Fruit fly (Drosophila melanogaster): ENCODE results near the gene CG17806.

CG17806 gene

DNA sequence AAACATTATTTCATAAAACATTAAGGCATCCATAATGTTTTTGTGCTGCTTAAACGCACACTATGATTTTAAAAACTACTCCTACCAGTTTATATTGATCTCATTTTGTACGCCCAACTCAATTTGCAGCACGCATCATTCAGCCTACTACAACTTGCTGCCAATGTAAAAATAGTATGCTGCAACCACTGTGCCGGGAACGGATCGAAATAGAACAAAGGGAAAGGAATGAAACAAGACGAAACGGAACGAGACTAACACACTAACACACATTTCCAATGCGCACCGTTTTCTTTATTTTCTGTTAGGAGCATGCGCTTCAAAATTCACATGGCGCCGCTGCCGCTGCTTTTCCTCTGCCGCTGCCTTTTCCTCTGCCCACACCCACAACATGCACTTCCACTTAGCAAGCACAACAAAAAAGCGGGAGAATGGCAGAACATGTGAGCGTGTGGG, 26.1 kb downstream of the CG17806 start (continued):
- TF ChIP-seq CG12299 (tag; optimal IDR thresholded peaks at IDR 0.05): no peak
- TF ChIP-seq Dref (GFP tag; IDR thresholded peaks at IDR 0.05): no peak
- TF ChIP-seq so (GFP tag; IDR thresholded peaks at IDR 0.05): no peak
- peak; percentile 18 for TF ChIP-seq CG17359 (tag; optimal IDR thresholded peaks at IDR 0.05)
- TF ChIP-seq gsb-n (tag; optimal IDR thresholded peaks at IDR 0.05): no peak
- no peak for TF ChIP-seq disco-r (GFP tag; optimal IDR thresholded peaks at IDR 0.05)
- TF ChIP-seq CG9797 (GFP tag; optimal IDR thresholded peaks at IDR 0.05): no peak
- no peak for TF ChIP-seq fd96Cb (tag; optimal IDR thresholded peaks at IDR 0.05)
- no peak for TF ChIP-seq CG11085 (GFP tag; IDR thresholded peaks at IDR 0.05)
- TF ChIP-seq Ets97D (GFP tag; optimal IDR thresholded peaks at IDR 0.05): no peak
- peak; percentile 7 for TF ChIP-seq CG13894 (tag; optimal IDR thresholded peaks at IDR 0.05)
- no peak for TF ChIP-seq CG2875 (GFP tag; optimal IDR thresholded peaks at IDR 0.05)
- no peak for TF ChIP-seq jumu (GFP tag; optimal IDR thresholded peaks at IDR 0.05)
- TF ChIP-seq Mad (GFP tag; optimal IDR thresholded peaks at IDR 0.05): no peak
- no peak for TF ChIP-seq gcm (GFP tag; optimal IDR thresholded peaks at IDR 0.05)
- no peak for TF ChIP-seq Sry-δ (GFP tag; optimal IDR thresholded peaks at IDR 0.05)
- no peak for TF ChIP-seq Vsx1 (GFP tag; optimal IDR thresholded peaks at IDR 0.05)
- TF ChIP-seq vnd (GFP tag; IDR thresholded peaks at IDR 0.05; ENCODE audit: partially characterized antibody): no peak
- TF ChIP-seq Xrp1 (GFP tag; IDR thresholded peaks at IDR 0.05): no peak
- TF ChIP-seq CG4707 (GFP tag; optimal IDR thresholded peaks at IDR 0.05): no peak
- no peak for TF ChIP-seq Camta (GFP tag; optimal IDR thresholded peaks at IDR 0.05)
- TF ChIP-seq dati (GFP tag; IDR thresholded peaks at IDR 0.05): no peak
- TF ChIP-seq unc-4 (GFP tag; IDR thresholded peaks at IDR 0.05; ENCODE audit: partially characterized antibody): no peak
- no peak for TF ChIP-seq HmgD (GFP tag; optimal IDR thresholded peaks at IDR 0.05)
- no peak for TF ChIP-seq Dad (GFP tag; optimal IDR thresholded peaks at IDR 0.05)
- TF ChIP-seq Bteb2 (GFP tag; optimal IDR thresholded peaks at IDR 0.05): no peak
- TF ChIP-seq CG5245 (GFP tag; optimal IDR thresholded peaks at IDR 0.05): no peak
- TF ChIP-seq grn (GFP tag; optimal IDR thresholded peaks at IDR 0.05): no peak
- TF ChIP-seq CG1792 (GFP tag; optimal IDR thresholded peaks at IDR 0.05): no peak
- no peak for TF ChIP-seq eyg (GFP tag; optimal IDR thresholded peaks at IDR 0.05)
- no peak for TF ChIP-seq dimm (GFP tag; IDR thresholded peaks at IDR 0.05)
- no peak for TF ChIP-seq peb (GFP tag; IDR thresholded peaks at IDR 0.05)
- no peak for TF ChIP-seq CG10147 (GFP tag; optimal IDR thresholded peaks at IDR 0.05)
- no peak for TF ChIP-seq da (GFP tag; optimal IDR thresholded peaks at IDR 0.05)
- no peak for TF ChIP-seq MTF-1 (GFP tag; optimal IDR thresholded peaks at IDR 0.05; ENCODE audit: borderline replicate concordance)
- TF ChIP-seq CkIIα-i1 (GFP tag; IDR thresholded peaks at IDR 0.05): no peak
- TF ChIP-seq Lim3 (GFP tag; IDR thresholded peaks at IDR 0.05): no peak
- TF ChIP-seq Awh (GFP tag; IDR thresholded peaks at IDR 0.05): no peak
- peak; percentile 84 for TF ChIP-seq Med (GFP tag)
- no peak for TF ChIP-seq CG4854 (GFP tag; optimal IDR thresholded peaks at IDR 0.05)
- TF ChIP-seq gcm2 (GFP tag; optimal IDR thresholded peaks at IDR 0.05): no peak
- no peak for TF ChIP-seq CG10209 (GFP tag; optimal IDR thresholded peaks at IDR 0.05)
- no peak for TF ChIP-seq sens-2 (GFP tag; IDR thresholded peaks at IDR 0.05)
- no peak for TF ChIP-seq stwl (tag; optimal IDR thresholded peaks at IDR 0.05)
- TF ChIP-seq CG12769 (tag; optimal IDR thresholded peaks at IDR 0.05): peak; percentile 67
- TF ChIP-seq HLH3B (GFP tag; IDR thresholded peaks at IDR 0.05): no peak; the same call in 1 of the 2 replicates
- peak; percentile 15 for TF ChIP-seq CG18262 (tag; optimal IDR thresholded peaks at IDR 0.05)
- no peak for TF ChIP-seq fd3F (GFP tag; optimal IDR thresholded peaks at IDR 0.05)
- TF ChIP-seq CG12659 (GFP tag; optimal IDR thresholded peaks at IDR 0.05): peak; percentile 34
- no peak for TF ChIP-seq gt (GFP tag; IDR thresholded peaks at IDR 0.05)
- TF ChIP-seq CG17186 (GFP tag; optimal IDR thresholded peaks at IDR 0.05): no peak
- TF ChIP-seq CG43689 (GFP tag; IDR thresholded peaks at IDR 0.05): no peak
